Worm (Caenorhabditis elegans) whole organism, late embryonic: ENCODE data around the gene srj-53.

Source experiments
- C08G9.2 ChIP-seq: sonication (generic microtip); optimal IDR thresholded peaks from 2 replicates; lab custom pipeline; 2016; ENCODE audit warnings: mild to moderate bottlenecking, missing genetic modification characterization, moderate library complexity, missing compliant biosample characterization
- K02D7.2 ChIP-seq: sonication (generic microtip); optimal IDR thresholded peaks from 2 replicates; lab custom pipeline; 2017; ENCODE audit warnings: mild to moderate bottlenecking, missing genetic modification characterization, missing compliant biosample characterization
- K09A11.1 ChIP-seq: sonication (generic microtip); optimal IDR thresholded peaks from 2 replicates; lab custom pipeline; 2017; ENCODE audit warnings: antibody characterized with exemption, mild to moderate bottlenecking, missing genetic modification characterization, missing compliant biosample characterization; ENCODE audit not compliant: insufficient read depth
- T23F11.4 ChIP-seq: fragments of 200-800 bp; sonication (Bioruptor generic); optimal IDR thresholded peaks from 2 replicates; lab custom pipeline; 2018; ENCODE audit warnings: mild to moderate bottlenecking, missing genetic modification characterization, missing compliant biosample characterization
- Y22D7AL.16 ChIP-seq: sonication (generic microtip); optimal IDR thresholded peaks from 2 replicates; lab custom pipeline; 2016; ENCODE audit warnings: missing genetic modification characterization, missing compliant biosample characterization
- ama-1 ChIP-seq: fragments of 150-350 bp; optimal IDR thresholded peaks from 2 replicates; lab custom pipeline; 2014
- ceh-18 ChIP-seq: sonication (generic microtip); optimal IDR thresholded peaks from 2 replicates; lab custom pipeline; 2016; ENCODE audit warnings: missing genetic modification characterization, missing compliant biosample characterization
- ceh-2 ChIP-seq: sonication (generic microtip); optimal IDR thresholded peaks from 2 replicates; lab custom pipeline; 2016; ENCODE audit warnings: missing genotype, missing genetic modification characterization, missing compliant biosample characterization
- ceh-24 ChIP-seq: sonication (generic microtip); optimal IDR thresholded peaks from 2 replicates; lab custom pipeline; 2016; ENCODE audit warnings: mild to moderate bottlenecking, missing genetic modification characterization, missing compliant biosample characterization
- ceh-30 ChIP-seq: fragments of 150-350 bp; optimal IDR thresholded peaks from 2 replicates; lab custom pipeline; 2014; ENCODE audit warnings: missing biosample characterization, missing genetic modification characterization
- ceh-48 ChIP-seq: sonication (generic microtip); optimal IDR thresholded peaks from 2 replicates; lab custom pipeline; 2016; ENCODE audit warnings: missing genetic modification characterization, inconsistent platforms, missing compliant biosample characterization
- ceh-9 ChIP-seq: sonication (generic microtip); optimal IDR thresholded peaks from 2 replicates; lab custom pipeline; 2016; ENCODE audit warnings: mild to moderate bottlenecking, missing genetic modification characterization, inconsistent platforms, missing compliant biosample characterization
- che-1 ChIP-seq: sonication (generic microtip); optimal IDR thresholded peaks from 2 replicates; lab custom pipeline; 2016; ENCODE audit warnings: mild to moderate bottlenecking, missing genetic modification characterization, missing compliant biosample characterization
- dmd-4 ChIP-seq: sonication (generic microtip); optimal IDR thresholded peaks from 2 replicates; lab custom pipeline; 2016; ENCODE audit warnings: borderline replicate concordance, missing genetic modification characterization, missing compliant biosample characterization
- dve-1 ChIP-seq: sonication (generic microtip); optimal IDR thresholded peaks from 2 replicates; lab custom pipeline; 2017; ENCODE audit warnings: antibody characterized with exemption, mild to moderate bottlenecking, missing genetic modification characterization, missing compliant biosample characterization
- elt-2 ChIP-seq: sonication (generic microtip); optimal IDR thresholded peaks from 2 replicates; lab custom pipeline; 2016; ENCODE audit warnings: missing genetic modification reagents, missing genetic modification characterization, missing compliant biosample characterization
- eyg-1 ChIP-seq: sonication (generic microtip); optimal IDR thresholded peaks from 2 replicates; lab custom pipeline; 2016; ENCODE audit warnings: missing genotype, missing genetic modification characterization, missing compliant biosample characterization
- hlh-13 ChIP-seq: fragments of 200-800 bp; sonication (Bioruptor generic); optimal IDR thresholded peaks from 2 replicates; lab custom pipeline; 2018; ENCODE audit warnings: mild to moderate bottlenecking, missing genetic modification characterization, missing compliant biosample characterization
- hlh-15 ChIP-seq: sonication (generic microtip); optimal IDR thresholded peaks from 2 replicates; lab custom pipeline; 2016; ENCODE audit warnings: missing genetic modification characterization, missing compliant biosample characterization
- hlh-8 ChIP-seq: sonication (generic microtip); optimal IDR thresholded peaks from 2 replicates; lab custom pipeline; 2016; ENCODE audit warnings: missing genotype, missing genetic modification characterization, missing compliant biosample characterization
- lim-6 ChIP-seq: sonication (generic microtip); optimal IDR thresholded peaks from 2 replicates; lab custom pipeline; 2016; ENCODE audit warnings: missing genetic modification characterization, missing compliant biosample characterization
- lin-11 ChIP-seq: fragments of 200-800 bp; sonication (Bioruptor generic); optimal IDR thresholded peaks from 2 replicates; lab custom pipeline; 2018; ENCODE audit warnings: mild to moderate bottlenecking, missing genetic modification characterization, missing compliant biosample characterization
- nhr-11 ChIP-seq: fragments of 150-350 bp; optimal IDR thresholded peaks from 2 replicates; lab custom pipeline; 2014; ENCODE audit warnings: missing biosample characterization, missing genetic modification characterization
- npax-4 ChIP-seq: sonication (generic microtip); optimal IDR thresholded peaks from 2 replicates; lab custom pipeline; 2016; ENCODE audit warnings: missing genetic modification characterization, missing compliant biosample characterization
- odd-2 ChIP-seq: sonication (generic microtip); optimal IDR thresholded peaks from 2 replicates; lab custom pipeline; 2017; ENCODE audit warnings: antibody characterized with exemption, mild to moderate bottlenecking, missing genetic modification characterization, missing compliant biosample characterization
- pat-9 ChIP-seq: fragments of 200-800 bp; sonication (Bioruptor generic); optimal IDR thresholded peaks from 2 replicates; lab custom pipeline; 2018; ENCODE audit warnings: mild to moderate bottlenecking, missing genetic modification characterization, moderate library complexity, missing compliant biosample characterization
- pha-2 ChIP-seq: sonication (generic microtip); optimal IDR thresholded peaks from 2 replicates; lab custom pipeline; 2017; ENCODE audit warnings: mild to moderate bottlenecking, missing genetic modification characterization, missing compliant biosample characterization
- pha-4 ChIP-seq: fragments of 150-350 bp; optimal IDR thresholded peaks from 2 replicates; lab custom pipeline; 2018; ENCODE audit warnings: missing biosample characterization, missing genetic modification reagents, missing genetic modification characterization
- pros-1 ChIP-seq: fragments of 150-350 bp; optimal IDR thresholded peaks from 2 replicates; lab custom pipeline; 2014; ENCODE audit warnings: missing biosample characterization, missing genetic modification reagents, missing genetic modification characterization
- rnt-1 ChIP-seq: sonication (generic microtip); optimal IDR thresholded peaks from 2 replicates; lab custom pipeline; 2016; ENCODE audit warnings: missing genetic modification characterization, missing compliant biosample characterization
- sdc-2 ChIP-seq: sonication (generic microtip); optimal IDR thresholded peaks from 2 replicates; lab custom pipeline; 2016; ENCODE audit warnings: missing genotype, missing genetic modification characterization, missing compliant biosample characterization
- sox-2 ChIP-seq: fragments of 200-800 bp; sonication (Bioruptor generic); IDR thresholded peaks from 2 replicates; pipeline ENCODE4 v1.3.6; 2022; ENCODE audit warnings: missing genetic modification reagents, missing genetic modification characterization, missing compliant biosample characterization
- tbx-2 ChIP-seq: sonication (generic microtip); optimal IDR thresholded peaks from 2 replicates; lab custom pipeline; 2016; ENCODE audit warnings: missing genetic modification characterization, missing compliant biosample characterization
- tbx-7 ChIP-seq: sonication (generic microtip); optimal IDR thresholded peaks from 2 replicates; lab custom pipeline; 2016; ENCODE audit warnings: missing genotype, missing genetic modification characterization, missing compliant biosample characterization
- ttx-3 ChIP-seq: sonication (generic microtip); optimal IDR thresholded peaks from 2 replicates; lab custom pipeline; 2016; ENCODE audit warnings: missing genetic modification reagents, missing genetic modification characterization, missing compliant biosample characterization
- unc-3 ChIP-seq, 2 experiments: fragments of 200-800 bp in 1 of 2; sonication (Bioruptor generic) in 1 of 2; sonication (generic microtip) in 1 of 2; conservative IDR thresholded peaks in 1 of 2; optimal IDR thresholded peaks in 1 of 2; 2 replicates each; pipeline versions ENCODE4 v1.3.6 to Lab custom; 2016 to 2022; ENCODE audit warnings: missing compliant biosample characterization in 2 of 2, missing genetic modification characterization in 2 of 2, missing genetic modification reagents in 1 of 2
- unc-55 ChIP-seq: sonication (generic microtip); optimal IDR thresholded peaks from 2 replicates; lab custom pipeline; 2017; ENCODE audit warnings: missing biosample characterization, missing genetic modification reagents, missing genetic modification characterization
- unc-86 ChIP-seq: sonication (generic microtip); optimal IDR thresholded peaks from 2 replicates; lab custom pipeline; 2016; ENCODE audit warnings: missing genetic modification characterization, missing compliant biosample characterization
- ztf-16 ChIP-seq: sonication (generic microtip); optimal IDR thresholded peaks from 2 replicates; lab custom pipeline; 2017; ENCODE audit warnings: missing genetic modification characterization, missing compliant biosample characterization

The srj-53 gene

ce11 chrV:674213-674612 is 20.3 kb downstream of the srj-53 start, which contains the start of gene sru-25:
Gene sru-25 (minus strand): TSS chrV:674313.
- TF ChIP-seq eyg-1 (tag; lab: Kevin White, UChicago) (no peak), tbx-7 (tag; lab: Kevin White, UChicago) (no peak), ama-1 (no peak), lin-11 (no peak), rnt-1 (tag; lab: Kevin White, UChicago) (no peak), lim-6 (no peak), tbx-2 (tag; lab: Kevin White, UChicago) (no peak), nhr-11 (tag; lab: Kevin White, UChicago) (no peak), sox-2 (GFP tag; lab: Robert Waterston, UW) (no peak), unc-86 (no peak)
- TF ChIP-seq, all 69 proteins: peak for 0

ce11 chrV:671342-671741 is 23.2 kb downstream of the srj-53 start, which contains the start of gene sru-24:
Gene sru-24 (minus strand): TSS chrV:671442.
- TF ChIP-seq ceh-48 (tag; lab: Kevin White, UChicago) = no peak
- TF ChIP-seq ztf-16 (tag; lab: Kevin White, UChicago) = no peak
- no peak for TF ChIP-seq rnt-1 (tag; lab: Kevin White, UChicago)
- TF ChIP-seq tbx-7 (tag; lab: Kevin White, UChicago) = no peak
- no peak for TF ChIP-seq ceh-18 (tag; lab: Kevin White, UChicago)
- TF ChIP-seq che-1 (tag; lab: Kevin White, UChicago) = no peak
- TF ChIP-seq ceh-2 = no peak

ce11 chrV:667459-667858 is 27.1 kb downstream of the srj-53 start, which contains the start of gene nhr-180:
Gene nhr-180 (minus strand): TSS chrV:667510.
- TF ChIP-seq unc-55 (GFP tag; lab: Kevin White, UChicago) (no peak), npax-4 (tag; lab: Kevin White, UChicago) (no peak), dmd-4 (tag; lab: Kevin White, UChicago) (no peak), che-1 (tag; lab: Kevin White, UChicago) (no peak), sdc-2 (tag; lab: Kevin White, UChicago) (no peak), ceh-30 (tag; lab: Kevin White, UChicago) (no peak), eyg-1 (tag; lab: Kevin White, UChicago) (no peak), K09A11.1 (tag; lab: Kevin White, UChicago) (no peak), pat-9 (tag; lab: Kevin White, UChicago) (no peak), ceh-24 (tag; lab: Kevin White, UChicago) (no peak), tbx-7 (tag; lab: Kevin White, UChicago) (no peak), ttx-3 (tag; lab: Kevin White, UChicago) (no peak), lin-11 (no peak), unc-3 (GFP tag; conservative IDR thresholded peaks at IDR 0.05; lab: Robert Waterston, UW) (no peak), unc-3 (tag; optimal IDR thresholded peaks at IDR 0.05; lab: Kevin White, UChicago) (no peak), pha-2 (tag; lab: Kevin White, UChicago) (no peak), hlh-15 (tag; lab: Kevin White, UChicago) (no peak), ztf-16 (tag; lab: Kevin White, UChicago) (no peak)

- TF ChIP-seq pros-1 (tag; lab: Kevin White, UChicago) (no peak), hlh-8 (tag; lab: Kevin White, UChicago) (no peak), pha-2 (tag; lab: Kevin White, UChicago) (no peak), dve-1 (tag; lab: Kevin White, UChicago) (no peak), ceh-24 (tag; lab: Kevin White, UChicago) (no peak), Y22D7AL.16 (tag; lab: Kevin White, UChicago) (no peak), ztf-16 (tag; lab: Kevin White, UChicago) (no peak), ceh-18 (tag; lab: Kevin White, UChicago) (no peak), dmd-4 (tag; lab: Kevin White, UChicago) (no peak), eyg-1 (tag; lab: Kevin White, UChicago) (no peak), K02D7.2 (tag; lab: Kevin White, UChicago) (no peak), C08G9.2 (tag; lab: Kevin White, UChicago) (no peak), odd-2 (tag; lab: Kevin White, UChicago) (no peak), elt-2 (tag; lab: Kevin White, UChicago) (no peak), K09A11.1 (tag; lab: Kevin White, UChicago) (no peak), hlh-13 (no peak), T23F11.4 (no peak), nhr-11 (tag; lab: Kevin White, UChicago) (no peak), ceh-9 (no peak), pha-4 (tag; lab: Kevin White, UChicago) (no peak)
These were observed 30.1 kb downstream of the srj-53 start, which contains the start of the genes F31F4.11 and srh-266 for ce11 chrV:664337-664847. Gene F31F4.11 (minus strand): TSS chrV:664437. Gene srh-266 (plus strand): TSS chrV:664797.
